Worm (Caenorhabditis elegans) whole organism, L2 larva: ENCODE data around the gene hpo-38.

Experiments
- egl-27 ChIP-seq: sonication (generic microtip); optimal IDR thresholded peaks from 3 replicates; lab custom pipeline; 2017; ENCODE audit warnings: missing biosample characterization, missing genetic modification reagents, missing genetic modification characterization
- elt-1 ChIP-seq: fragments of 150-350 bp; optimal IDR thresholded peaks from 2 replicates; lab custom pipeline; 2014; ENCODE audit warnings: missing biosample characterization, missing genetic modification characterization
- elt-3 ChIP-seq: sonication (generic microtip); optimal IDR thresholded peaks from 2 replicates; lab custom pipeline; 2017; ENCODE audit warnings: missing biosample characterization, missing genetic modification characterization
- fos-1 ChIP-seq: fragments of 150-350 bp; optimal IDR thresholded peaks from 2 replicates; lab custom pipeline; 2014; ENCODE audit warnings: missing biosample characterization, missing genetic modification characterization
- lin-13 ChIP-seq: fragments of 150-350 bp; optimal IDR thresholded peaks from 2 replicates; lab custom pipeline; 2014; ENCODE audit warnings: missing biosample characterization, missing genetic modification reagents, missing genetic modification characterization
- lin-39 ChIP-seq: fragments of 150-350 bp; optimal IDR thresholded peaks from 2 replicates; lab custom pipeline; 2014; ENCODE audit warnings: missing biosample characterization, missing genetic modification reagents, missing genetic modification characterization
- lsy-2 ChIP-seq, 2 experiments: fragments of 150-350 bp in 1 of 2; sonication (generic microtip) in 1 of 2; optimal IDR thresholded peaks; 2 replicates each; lab custom pipeline; 2014 to 2017; ENCODE audit warnings: missing biosample characterization in 2 of 2, missing genetic modification characterization in 2 of 2
- mdl-1 ChIP-seq, 2 experiments: fragments of 150-350 bp in 1 of 2; sonication (generic microtip) in 1 of 2; optimal IDR thresholded peaks; 2 replicates each; lab custom pipeline; 2017; ENCODE audit warnings: missing biosample characterization in 2 of 2, missing genetic modification characterization in 2 of 2
- nhr-11 ChIP-seq: fragments of 150-350 bp; optimal IDR thresholded peaks from 2 replicates; lab custom pipeline; 2014; ENCODE audit warnings: missing biosample characterization, missing genetic modification characterization
- nhr-237 ChIP-seq: fragments of 150-350 bp; optimal IDR thresholded peaks from 2 replicates; lab custom pipeline; 2014; ENCODE audit warnings: missing biosample characterization, missing genetic modification characterization
- nhr-77 ChIP-seq: fragments of 150-350 bp; optimal IDR thresholded peaks from 2 replicates; lab custom pipeline; 2014; ENCODE audit warnings: missing biosample characterization, missing genetic modification characterization
- unc-39 ChIP-seq: fragments of 150-350 bp; optimal IDR thresholded peaks from 2 replicates; lab custom pipeline; 2014; ENCODE audit warnings: missing biosample characterization, missing genetic modification characterization

ce11 chrIII:203953-204352 is 26.3 kb upstream of the hpo-38 start:
- TF ChIP-seq lin-13 (GFP tag; lab: Kevin White, UChicago) (no peak), nhr-237 (tag; lab: Kevin White, UChicago) (no peak), lsy-2 (tag; optimal IDR thresholded peaks at IDR 0.05; lab: Kevin White, UChicago) (no peak), fos-1 (no peak), unc-39 (tag; lab: Kevin White, UChicago) (no peak), nhr-11 (tag; lab: Kevin White, UChicago) (no peak), egl-27 (tag; lab: Kevin White, UChicago) (no peak), elt-1 (no peak), mdl-1 (tag; optimal IDR thresholded peaks at IDR 0.05; lab: Kevin White, UChicago) (no peak), nhr-77 (tag; lab: Kevin White, UChicago) (no peak), elt-3 (tag; lab: Kevin White, UChicago) (no peak), lin-39 (no peak)
